Fruit fly (Drosophila melanogaster) whole organism, embryonic: ENCODE data around the gene spg.

Experiments used
- Aef1 ChIP-seq: fragments of 200-800 bp; sonication (Bioruptor generic); IDR thresholded peaks from 3 replicates; pipeline ENCODE4 v1.3.6; 2022; ENCODE audit warnings: missing biosample characterization, missing genetic modification characterization
- CG10209 ChIP-seq: fragments of 200-800 bp; sonication (Bioruptor generic); optimal IDR thresholded peaks from 3 replicates; lab custom pipeline; 2017; ENCODE audit warnings: missing biosample characterization, mild to moderate bottlenecking, missing genetic modification characterization, missing genetic modification reagents
- CG10979 ChIP-seq: fragments of 200-800 bp; sonication (Bioruptor generic); optimal IDR thresholded peaks from 2 replicates; lab custom pipeline; 2018; ENCODE audit warnings: missing biosample characterization, mild to moderate bottlenecking, missing genetic modification characterization, moderate library complexity
- CG13624 ChIP-seq: fragments of 200-800 bp; sonication (Bioruptor generic); optimal IDR thresholded peaks from 2 replicates; lab custom pipeline; 2016; ENCODE audit warnings: missing biosample characterization, missing genetic modification characterization
- CG18619 ChIP-seq: fragments of 200-800 bp; sonication (Bioruptor generic); optimal IDR thresholded peaks from 3 replicates; lab custom pipeline; 2017; ENCODE audit warnings: missing biosample characterization, mild to moderate bottlenecking, missing genetic modification characterization
- CG31224 ChIP-seq: fragments of 200-800 bp; sonication (Bioruptor generic); IDR thresholded peaks from 2 replicates; pipeline ENCODE4 v1.3.6; 2022; ENCODE audit warnings: missing biosample characterization, missing genetic modification characterization
- CG32532 ChIP-seq: fragments of 200-800 bp; sonication (Bioruptor generic); IDR thresholded peaks from 2 replicates; pipeline ENCODE4 v1.3.6; 2022; ENCODE audit warnings: missing biosample characterization, missing genetic modification characterization
- CG3995 ChIP-seq: fragments of 200-800 bp; sonication (Bioruptor generic); optimal IDR thresholded peaks from 3 replicates; lab custom pipeline; 2016; ENCODE audit warnings: missing biosample characterization, missing genetic modification characterization
- CG4707 ChIP-seq: fragments of 200-800 bp; sonication (Bioruptor generic); optimal IDR thresholded peaks from 2 replicates; lab custom pipeline; 2018; ENCODE audit warnings: missing biosample characterization, mild to moderate bottlenecking, missing genetic modification characterization, moderate library complexity
- CG5953 ChIP-seq: fragments of 200-800 bp; sonication (Bioruptor generic); IDR thresholded peaks from 2 replicates; pipeline ENCODE4 v1.3.6; 2022; ENCODE audit warnings: missing biosample characterization, missing genetic modification characterization
- CG7556 ChIP-seq: fragments of 200-800 bp; sonication (Bioruptor generic); optimal IDR thresholded peaks from 2 replicates; lab custom pipeline; 2017; ENCODE audit warnings: missing biosample characterization, mild to moderate bottlenecking, missing genetic modification characterization
- CG7928 ChIP-seq: fragments of 200-800 bp; sonication (Bioruptor generic); optimal IDR thresholded peaks from 2 replicates; lab custom pipeline; 2017; ENCODE audit warnings: missing biosample characterization, mild to moderate bottlenecking, missing genetic modification characterization
- CG8359 ChIP-seq: fragments of 200-800 bp; sonication (Bioruptor generic); optimal IDR thresholded peaks from 2 replicates; lab custom pipeline; 2017; ENCODE audit warnings: missing biosample characterization, mild to moderate bottlenecking, missing genetic modification characterization, borderline replicate concordance
- CG8388 ChIP-seq: fragments of 200-800 bp; sonication (Bioruptor generic); optimal IDR thresholded peaks from 2 replicates; lab custom pipeline; 2019; ENCODE audit warnings: missing biosample characterization, mild to moderate bottlenecking, missing genetic modification characterization, moderate library complexity
- CG9876 ChIP-seq: fragments of 200-800 bp; sonication (Bioruptor generic); optimal IDR thresholded peaks from 2 replicates; lab custom pipeline; 2016; ENCODE audit warnings: missing biosample characterization, missing genetic modification characterization
- D ChIP-seq, 2 experiments: fragments of 200-800 bp in 1 of 2; fragments of >200 bp in 1 of 2; sonication (Bioruptor generic) in 1 of 2; optimal IDR thresholded peaks; 2 replicates in 1 of 2; 3 replicates in 1 of 2; lab custom pipeline; 2017; ENCODE audit warnings: mild to moderate bottlenecking in 1 of 2, missing biosample characterization in 1 of 2, missing genetic modification characterization in 1 of 2, missing genetic modification reagents in 1 of 2
- Dek ChIP-seq: fragments of 200-800 bp; sonication (Bioruptor generic); optimal IDR thresholded peaks from 3 replicates; lab custom pipeline; 2019; ENCODE audit warnings: missing biosample characterization, mild to moderate bottlenecking, missing genetic modification characterization, moderate library complexity
- Dfd ChIP-seq, 2 experiments: fragments of >200 bp; optimal IDR thresholded peaks; 2 replicates each; lab custom pipeline; 2017; ENCODE audit warnings: missing biosample characterization in 2 of 2, missing genetic modification characterization in 2 of 2
- Hand ChIP-seq: fragments of 200-800 bp; sonication (Bioruptor generic); optimal IDR thresholded peaks from 2 replicates; lab custom pipeline; 2017; ENCODE audit warnings: mild to moderate bottlenecking, missing biosample characterization, missing genetic modification reagents, missing genetic modification characterization
- Hr51 ChIP-seq, 2 experiments: fragments of 200-800 bp; sonication (Bioruptor generic); optimal IDR thresholded peaks; 2 replicates in 1 of 2; 3 replicates in 1 of 2; lab custom pipeline; 2016 to 2018; ENCODE audit warnings: missing biosample characterization in 2 of 2, missing genetic modification characterization in 2 of 2, mild to moderate bottlenecking in 1 of 2, moderate library complexity in 1 of 2
- Kr ChIP-seq: fragments of 200-800 bp; sonication (Bioruptor generic); optimal IDR thresholded peaks from 2 replicates; lab custom pipeline; 2017; ENCODE audit warnings: missing biosample characterization, mild to moderate bottlenecking, missing genetic modification characterization
- MBD-R2 ChIP-seq: fragments of 200-800 bp; sonication (Bioruptor generic); IDR thresholded peaks from 2 replicates; pipeline ENCODE4 v1.3.6; 2022; ENCODE audit warnings: missing biosample characterization, missing genetic modification characterization
- Meics ChIP-seq: fragments of 200-800 bp; sonication (Bioruptor generic); optimal IDR thresholded peaks from 2 replicates; lab custom pipeline; 2017; ENCODE audit warnings: missing biosample characterization, mild to moderate bottlenecking, missing genetic modification characterization
- NC2β ChIP-seq: fragments of 200-800 bp; sonication (Bioruptor generic); optimal IDR thresholded peaks from 2 replicates; lab custom pipeline; 2016; ENCODE audit warnings: missing biosample characterization, missing genetic modification characterization
- NFAT ChIP-seq: fragments of 200-800 bp; sonication (Bioruptor generic); IDR thresholded peaks from 2 replicates; pipeline ENCODE4 v1.3.6; 2022; ENCODE audit warnings: missing biosample characterization, missing genetic modification characterization
- PHDP ChIP-seq: fragments of 200-800 bp; sonication (Bioruptor generic); optimal IDR thresholded peaks from 3 replicates; lab custom pipeline; 2018; ENCODE audit warnings: missing biosample characterization, mild to moderate bottlenecking, missing genetic modification characterization, moderate library complexity
- Ptx1 ChIP-seq: fragments of 200-800 bp; sonication (Bioruptor generic); IDR thresholded peaks from 2 replicates; pipeline ENCODE4 v1.3.6; 2022; ENCODE audit warnings: missing biosample characterization, missing genetic modification characterization
- ac ChIP-seq: fragments of 200-800 bp; sonication (Bioruptor generic); optimal IDR thresholded peaks from 3 replicates; lab custom pipeline; 2017; ENCODE audit warnings: missing biosample characterization, mild to moderate bottlenecking, missing genetic modification characterization
- dpn ChIP-seq, 2 experiments: fragments of 200-800 bp; sonication (Bioruptor generic); optimal IDR thresholded peaks; 3 replicates each; lab custom pipeline; 2016; ENCODE audit warnings: missing biosample characterization in 2 of 2, missing genetic modification characterization in 2 of 2
- esg ChIP-seq: fragments of 200-800 bp; sonication (Bioruptor generic); conservative IDR thresholded peaks from 2 replicates; pipeline ENCODE4 v1.3.6; 2022; ENCODE audit warnings: missing biosample characterization, missing genetic modification characterization
- gce ChIP-seq: fragments of 200-800 bp; sonication (Bioruptor generic); IDR thresholded peaks from 3 replicates; pipeline ENCODE4 v1.3.6; 2022; ENCODE audit warnings: missing biosample characterization, missing genetic modification characterization
- hkb ChIP-seq, 2 experiments: fragments of 200-800 bp in 1 of 2; fragments of >200 bp in 1 of 2; sonication (Bioruptor generic) in 1 of 2; IDR thresholded peaks in 1 of 2; optimal IDR thresholded peaks in 1 of 2; 2 replicates each; pipeline versions ENCODE4 v1.3.6 to Lab custom; 2017 to 2022; ENCODE audit warnings: missing biosample characterization in 1 of 2, missing genetic modification characterization in 1 of 2
- inv ChIP-seq: fragments of 200-800 bp; sonication (Bioruptor generic); IDR thresholded peaks from 2 replicates; pipeline ENCODE4 v1.3.6; 2022; ENCODE audit warnings: missing biosample characterization, missing genetic modification characterization; ENCODE audit not compliant: partially characterized antibody
- lab ChIP-seq: fragments of 200-800 bp; sonication (Bioruptor generic); optimal IDR thresholded peaks from 3 replicates; lab custom pipeline; 2017; ENCODE audit warnings: missing biosample characterization, missing genetic modification characterization, mild to moderate bottlenecking, moderate library complexity, missing genetic modification reagents
- lbe ChIP-seq: fragments of 200-800 bp; sonication (Bioruptor generic); optimal IDR thresholded peaks from 2 replicates; lab custom pipeline; 2016; ENCODE audit warnings: missing biosample characterization, mild to moderate bottlenecking, missing genetic modification characterization
- lmd ChIP-seq: fragments of 200-800 bp; sonication (Bioruptor generic); IDR thresholded peaks from 2 replicates; pipeline ENCODE4 v1.3.6; 2022; ENCODE audit warnings: missing biosample characterization, missing genetic modification characterization
- odd ChIP-seq: fragments of 200-800 bp; sonication (Bioruptor generic); optimal IDR thresholded peaks from 2 replicates; lab custom pipeline; 2017; ENCODE audit warnings: missing biosample characterization, mild to moderate bottlenecking, missing genetic modification characterization
- pita ChIP-seq: fragments of 200-800 bp; sonication (Bioruptor generic); optimal IDR thresholded peaks from 2 replicates; lab custom pipeline; 2017; ENCODE audit warnings: missing biosample characterization, mild to moderate bottlenecking, missing genetic modification characterization
- prd ChIP-seq, 3 experiments: fragments of >200 bp in 2 of 3; fragments of 200-800 bp in 1 of 3; sonication (Bioruptor generic) in 1 of 3; optimal IDR thresholded peaks in 2 of 3; IDR thresholded peaks in 1 of 3; 2 replicates in 2 of 3; 3 replicates in 1 of 3; pipeline versions ENCODE4 v1.3.6 to Lab custom; 2017 to 2022; ENCODE audit warnings: missing biosample characterization in 1 of 3, missing genetic modification characterization in 1 of 3
- repo ChIP-seq: fragments of 200-800 bp; sonication (Bioruptor generic); optimal IDR thresholded peaks from 2 replicates; lab custom pipeline; 2016; ENCODE audit warnings: missing biosample characterization, missing genetic modification characterization
- tio ChIP-seq: fragments of 200-800 bp; sonication (Bioruptor generic); optimal IDR thresholded peaks from 2 replicates; lab custom pipeline; 2017; ENCODE audit warnings: missing biosample characterization, missing genetic modification characterization, inconsistent platforms
- unpg ChIP-seq: fragments of 200-800 bp; sonication (Bioruptor generic); optimal IDR thresholded peaks from 3 replicates; lab custom pipeline; 2018; ENCODE audit warnings: missing biosample characterization, mild to moderate bottlenecking, missing genetic modification characterization, moderate library complexity
- vnd ChIP-seq: fragments of 200-800 bp; sonication (Bioruptor generic); IDR thresholded peaks from 3 replicates; pipeline ENCODE4 v1.3.6; 2022; ENCODE audit warnings: missing biosample characterization, missing genetic modification characterization; ENCODE audit not compliant: partially characterized antibody
- wek ChIP-seq: fragments of 200-800 bp; sonication (Bioruptor generic); optimal IDR thresholded peaks from 3 replicates; lab custom pipeline; 2018; ENCODE audit warnings: missing biosample characterization, mild to moderate bottlenecking, missing genetic modification characterization, moderate library complexity
- yki ChIP-seq: fragments of >200 bp; optimal IDR thresholded peaks from 3 replicates; lab custom pipeline; 2018
- z ChIP-seq: fragments of 200-800 bp; sonication (Bioruptor generic); IDR thresholded peaks from 3 replicates; pipeline ENCODE4 v1.3.6; 2022; ENCODE audit warnings: missing biosample characterization, missing genetic modification characterization

spg gene

DNA sequence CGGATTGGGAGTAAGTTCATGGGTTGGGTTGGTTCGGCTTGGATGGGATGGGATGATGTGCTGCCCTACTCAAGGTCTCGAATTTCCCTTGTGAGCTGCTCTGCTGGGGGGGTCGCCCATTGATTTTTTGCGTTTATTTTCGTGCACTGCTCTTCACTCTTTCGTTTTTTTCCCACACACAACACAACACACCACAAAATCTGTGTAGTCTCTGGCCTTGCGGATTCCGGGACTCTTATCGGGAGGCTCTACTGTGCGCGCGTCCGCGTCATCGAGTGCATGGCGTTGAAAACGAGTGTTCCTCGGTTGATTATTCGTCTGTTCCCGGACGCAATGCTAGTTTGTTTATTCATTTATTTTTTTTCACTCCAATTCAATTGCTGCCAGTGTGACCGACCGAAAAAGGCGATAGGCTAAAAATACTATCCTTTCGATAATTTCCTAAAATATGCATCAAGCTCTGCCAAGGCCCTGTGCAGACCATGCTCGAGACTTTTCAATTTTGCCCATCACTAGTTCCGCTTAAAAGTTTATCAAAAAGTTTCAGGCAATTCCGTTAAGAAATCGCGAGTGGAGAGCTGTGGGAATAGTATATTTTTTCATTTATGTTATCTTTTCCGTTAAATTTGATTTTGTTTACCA is 13.3 kb upstream of the spg start, which contains the start of gene WASp (continued):
- TF ChIP-seq gce (0 out of 3 replicates have a peak, but pooled peaks have one; percentile 52), CG13624 (GFP tag; lab: Kevin White, UChicago) (peak; percentile 85), CG7928 (GFP tag; lab: Kevin White, UChicago) (no peak), CG4707 (GFP tag; lab: Kevin White, UChicago) (peak; percentile 62), CG3995 (GFP tag; lab: Kevin White, UChicago) (peak; percentile 69), ac (GFP tag; lab: Kevin White, UChicago) (no peak), Dek (tag; lab: Kevin White, UChicago) (peak; percentile 72), Dfd (GFP tag; optimal IDR thresholded peaks at IDR 0.05; lab: Kevin White, UChicago) (no peak), yki (lab: Kevin White, UChicago) (no peak), lbe (GFP tag; lab: Kevin White, UChicago) (no peak), esg (GFP tag; lab: Robert Waterston, UW) (no peak), NFAT (GFP tag; lab: Robert Waterston, UW) (peak; percentile 62; the same call in 1 of the 2 replicates), vnd (no peak), odd (GFP tag; lab: Kevin White, UChicago) (no peak), hkb (optimal IDR thresholded peaks at IDR 0.05; lab: Kevin White, UChicago) (peak; percentile 56), hkb (GFP tag; IDR thresholded peaks at IDR 0.05; lab: Robert Waterston, UW) (peak; percentile 76), Hr51 (GFP tag; optimal IDR thresholded peaks at IDR 0.05; lab: Kevin White, UChicago) (peak in 1 of 2 experiments; percentile 71), tio (no peak), Kr (GFP tag; lab: Kevin White, UChicago) (no peak), CG32532 (GFP tag; lab: Robert Waterston, UW) (peak; percentile 74), repo (GFP tag; lab: Kevin White, UChicago) (peak; percentile 76), Hand (GFP tag; lab: Kevin White, UChicago) (no peak), Aef1 (GFP tag; lab: Robert Waterston, UW) (peak; percentile 15; the same call in 2 of the 3 replicates), Ptx1 (GFP tag; lab: Robert Waterston, UW) (peak; percentile 60; the same call in 1 of the 2 replicates), dpn (GFP tag; optimal IDR thresholded peaks at IDR 0.05; lab: Kevin White, UChicago) (peak in 1 of 2 experiments; percentile 78), inv (GFP tag; lab: Robert Waterston, UW) (peak; percentile 41; the same call in 1 of the 2 replicates), unpg (GFP tag; lab: Kevin White, UChicago) (peak; percentile 79), CG31224 (GFP tag; lab: Robert Waterston, UW) (0 out of 2 replicates have a peak, but pooled peaks have one; percentile 29), lmd (GFP tag; lab: Robert Waterston, UW) (peak; percentile 46; the same call in 1 of the 2 replicates), Meics (peak; percentile 78), CG8359 (peak; percentile 30), CG9876 (GFP tag; lab: Kevin White, UChicago) (peak; percentile 70), CG5953 (0 out of 2 replicates have a peak, but pooled peaks have one; percentile 22), NC2β (peak; percentile 90), D (optimal IDR thresholded peaks at IDR 0.05; lab: Kevin White, UChicago) (no peak), D (GFP tag; optimal IDR thresholded peaks at IDR 0.05; lab: Kevin White, UChicago) (peak; percentile 48), MBD-R2 (GFP tag; lab: Robert Waterston, UW) (peak; percentile 77), lab (peak; percentile 81), CG10209 (GFP tag; lab: Kevin White, UChicago) (peak; percentile 77), PHDP (tag; lab: Kevin White, UChicago) (no peak), pita (GFP tag; lab: Kevin White, UChicago) (no peak), z (GFP tag; lab: Robert Waterston, UW) (0 out of 3 replicates have a peak, but pooled peaks have one; percentile 37), CG8388 (peak; percentile 51), CG7556 (no peak), prd (optimal IDR thresholded peaks at IDR 0.05; lab: Kevin White, UChicago) (no peak), prd (GFP tag; IDR thresholded peaks at IDR 0.05; lab: Robert Waterston, UW) (peak; percentile 46; the same call in 1 of the 3 replicates), CG18619 (GFP tag; lab: Kevin White, UChicago) (peak; percentile 72), CG10979 (tag; lab: Kevin White, UChicago) (peak; percentile 39), wek (GFP tag; lab: Kevin White, UChicago) (peak; percentile 62)
